Worm (Caenorhabditis elegans): Measurements from ENCODE around the gene T28H10.2.
A peak's percentile ranks its signal among the peaks of the same experiment; 100 is the strongest.

- TF ChIP-seq lin-39 (tag; optimal IDR thresholded peaks at IDR 0.05) (no peak), ztf-7 (tag; optimal IDR thresholded peaks at IDR 0.05) (no peak), ama-1 (optimal IDR thresholded peaks at IDR 0.05) (no peak), fkh-10 (GFP tag; optimal IDR thresholded peaks at IDR 0.05) (no peak), pha-4 (GFP tag; IDR thresholded peaks at IDR 0.05) (no peak), pha-4 (tag; optimal IDR thresholded peaks at IDR 0.05) (no peak), lin-15B (tag; optimal IDR thresholded peaks at IDR 0.05) (no peak), nhr-11 (tag; optimal IDR thresholded peaks at IDR 0.05) (peak; percentile 82), lin-13 (GFP tag; optimal IDR thresholded peaks at IDR 0.05) (no peak)
These were observed 6.0 kb upstream of the T28H10.2 start for ce11 chrV:12518770-12519169.

Measured in whole organism, L4 larva.